Worm (Caenorhabditis elegans): ENCODE results near the gene spp-29.

DNA sequence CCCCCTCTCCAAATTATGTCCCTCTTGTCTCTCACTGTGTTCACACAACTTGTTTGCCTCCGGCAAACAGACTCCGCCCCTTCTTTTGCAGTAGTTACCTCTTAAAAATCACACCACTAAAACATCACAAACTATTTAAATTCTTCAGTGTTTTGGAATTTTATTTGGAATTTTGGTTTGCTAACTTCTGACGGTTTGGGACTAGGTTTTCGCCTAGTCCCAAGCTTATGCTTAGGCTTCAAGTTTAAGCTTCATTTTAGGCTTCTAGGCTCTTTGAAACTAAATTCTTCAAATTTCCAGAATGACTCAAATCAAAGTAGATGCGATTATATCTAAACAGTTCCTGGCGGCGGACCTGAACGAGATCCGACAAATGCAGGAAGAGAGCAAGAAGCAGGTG lies 28.1 kb upstream of the spp-29 start, which contains the start of gene fat-5:
- TF ChIP-seq zip-2 (tag; optimal IDR thresholded peaks at IDR 0.05) (no peak), nhr-11 (tag; optimal IDR thresholded peaks at IDR 0.05) (no peak), lin-15B (tag; optimal IDR thresholded peaks at IDR 0.05) (no peak), F10B5.3 (tag; optimal IDR thresholded peaks at IDR 0.05) (no peak)

Data from whole organism, L4 larva.